Worm (Caenorhabditis elegans): Measurements from ENCODE around the gene che-10.

ce11 chrII:4579375-4579774 is 58.8 kb downstream of the che-10 start:
- TF ChIP-seq repo-1 (tag; optimal IDR thresholded peaks at IDR 0.05): no peak
- no peak for TF ChIP-seq unc-62 (GFP tag; optimal IDR thresholded peaks at IDR 0.05)
- no peak for TF ChIP-seq pha-4 (tag; optimal IDR thresholded peaks at IDR 0.05)
- no peak for TF ChIP-seq hlh-12 (tag; optimal IDR thresholded peaks at IDR 0.05)
- no peak for TF ChIP-seq unc-130 (GFP tag; optimal IDR thresholded peaks at IDR 0.05)
- TF ChIP-seq bed-1 (GFP tag; IDR thresholded peaks at IDR 0.05): no peak
- no peak for TF ChIP-seq snpc-3.4 (tag; optimal IDR thresholded peaks at IDR 0.05)
- TF ChIP-seq die-1 (tag; optimal IDR thresholded peaks at IDR 0.05): no peak
- no peak for TF ChIP-seq rpc-1 (optimal IDR thresholded peaks at IDR 0.05)
- no peak for TF ChIP-seq rpc-1 (tag; optimal IDR thresholded peaks at IDR 0.05)
- TF ChIP-seq lin-35 (GFP tag; optimal IDR thresholded peaks at IDR 0.05): no peak
- TF ChIP-seq F10E7.11 (tag; optimal IDR thresholded peaks at IDR 0.05): no peak
- no peak for TF ChIP-seq nhr-179 (tag; optimal IDR thresholded peaks at IDR 0.05)
- TF ChIP-seq F39B2.1 (GFP tag; IDR thresholded peaks at IDR 0.05): no peak
- no peak for TF ChIP-seq him-1 (tag; optimal IDR thresholded peaks at IDR 0.05)

Measured in whole organism, young adult.